Worm (Caenorhabditis elegans) whole organism, L4 larva: ENCODE data around the gene Y82E9BR.3.
"Not testable (repeated sequence)": the region's sequence is repeated elsewhere in the genome, so short reads cannot be mapped to it uniquely, and the experiment has no call there.

Experiments used
- madf-5 ChIP-seq, 2 experiments: fragments of 200-800 bp; sonication (Bioruptor generic); IDR thresholded peaks; 2 replicates each; pipeline ENCODE4 v1.3.6; 2022; ENCODE audit warnings: missing compliant biosample characterization in 2 of 2, missing genetic modification characterization in 2 of 2
- nhr-10 ChIP-seq: fragments of 150-350 bp; optimal IDR thresholded peaks from 2 replicates; lab custom pipeline; 2014; ENCODE audit warnings: missing biosample characterization, missing genetic modification characterization
- sdz-12 ChIP-seq: fragments of 200-800 bp; sonication (Bioruptor generic); optimal IDR thresholded peaks from 2 replicates; lab custom pipeline; 2018; ENCODE audit warnings: mild to moderate bottlenecking, missing genetic modification characterization, missing compliant biosample characterization

- TF ChIP-seq nhr-10 (tag; lab: Kevin White, UChicago); sdz-12 (GFP tag; lab: Kevin White, UChicago); madf-5 (GFP tag; IDR thresholded peaks at IDR 0.05; lab: Robert Waterston, UW): not testable (repeated sequence)
Measured at ce11 chrIII:1420357-1420814, 1.4 kb downstream of the Y82E9BR.3 start.
